Worm (Caenorhabditis elegans) whole organism, late embryonic: ENCODE measurements around the gene sru-48.
A peak's percentile ranks its signal among the peaks of the same experiment; 100 is the strongest.

Experiments
- C08G9.2 ChIP-seq: sonication (generic microtip); optimal IDR thresholded peaks from 2 replicates; lab custom pipeline; 2016; ENCODE audit warnings: mild to moderate bottlenecking, missing genetic modification characterization, moderate library complexity, missing compliant biosample characterization
- F13H6.1 ChIP-seq: sonication (generic microtip); optimal IDR thresholded peaks from 2 replicates; lab custom pipeline; 2016; ENCODE audit warnings: missing genetic modification characterization, missing compliant biosample characterization
- T23F11.4 ChIP-seq: fragments of 200-800 bp; sonication (Bioruptor generic); optimal IDR thresholded peaks from 2 replicates; lab custom pipeline; 2018; ENCODE audit warnings: mild to moderate bottlenecking, missing genetic modification characterization, missing compliant biosample characterization
- Y22D7AL.16 ChIP-seq: sonication (generic microtip); optimal IDR thresholded peaks from 2 replicates; lab custom pipeline; 2016; ENCODE audit warnings: missing genetic modification characterization, missing compliant biosample characterization
- ceh-18 ChIP-seq: sonication (generic microtip); optimal IDR thresholded peaks from 2 replicates; lab custom pipeline; 2016; ENCODE audit warnings: missing genetic modification characterization, missing compliant biosample characterization
- ceh-22 ChIP-seq: sonication (generic microtip); optimal IDR thresholded peaks from 2 replicates; lab custom pipeline; 2017; ENCODE audit warnings: missing biosample characterization, missing genetic modification characterization
- ceh-31 ChIP-seq: sonication (generic microtip); optimal IDR thresholded peaks from 2 replicates; lab custom pipeline; 2016; ENCODE audit warnings: missing genetic modification characterization, missing compliant biosample characterization
- ceh-45 ChIP-seq: fragments of 200-800 bp; sonication (Bioruptor generic); IDR thresholded peaks from 2 replicates; pipeline ENCODE4 v1.3.6; 2022; ENCODE audit warnings: missing genetic modification reagents, missing genetic modification characterization, missing compliant biosample characterization
- ceh-48 ChIP-seq: sonication (generic microtip); optimal IDR thresholded peaks from 2 replicates; lab custom pipeline; 2016; ENCODE audit warnings: missing genetic modification characterization, inconsistent platforms, missing compliant biosample characterization
- ceh-6 ChIP-seq: fragments of 200-800 bp; sonication (Bioruptor generic); optimal IDR thresholded peaks from 2 replicates; lab custom pipeline; 2018; ENCODE audit warnings: mild to moderate bottlenecking, missing genetic modification characterization, missing compliant biosample characterization
- che-1 ChIP-seq: sonication (generic microtip); optimal IDR thresholded peaks from 2 replicates; lab custom pipeline; 2016; ENCODE audit warnings: mild to moderate bottlenecking, missing genetic modification characterization, missing compliant biosample characterization
- elt-4 ChIP-seq: sonication (generic microtip); optimal IDR thresholded peaks from 2 replicates; lab custom pipeline; 2016; ENCODE audit warnings: missing genetic modification characterization, missing compliant biosample characterization
- gmeb-2 ChIP-seq: sonication (generic microtip); optimal IDR thresholded peaks from 2 replicates; lab custom pipeline; 2016; ENCODE audit warnings: missing genetic modification characterization, inconsistent platforms, missing compliant biosample characterization
- hlh-13 ChIP-seq: fragments of 200-800 bp; sonication (Bioruptor generic); optimal IDR thresholded peaks from 2 replicates; lab custom pipeline; 2018; ENCODE audit warnings: mild to moderate bottlenecking, missing genetic modification characterization, missing compliant biosample characterization
- hlh-15 ChIP-seq: sonication (generic microtip); optimal IDR thresholded peaks from 2 replicates; lab custom pipeline; 2016; ENCODE audit warnings: missing genetic modification characterization, missing compliant biosample characterization
- hlh-30 ChIP-seq: sonication (generic microtip); optimal IDR thresholded peaks from 2 replicates; lab custom pipeline; 2017; ENCODE audit warnings: antibody characterized with exemption, missing genetic modification characterization, missing compliant biosample characterization; ENCODE audit not compliant: insufficient read depth
- hlh-6 ChIP-seq: sonication (generic microtip); optimal IDR thresholded peaks from 2 replicates; lab custom pipeline; 2016; ENCODE audit warnings: missing genotype, missing genetic modification characterization, missing compliant biosample characterization
- lim-6 ChIP-seq: sonication (generic microtip); optimal IDR thresholded peaks from 2 replicates; lab custom pipeline; 2016; ENCODE audit warnings: missing genetic modification characterization, missing compliant biosample characterization
- madf-2 ChIP-seq: sonication (generic microtip); optimal IDR thresholded peaks from 2 replicates; lab custom pipeline; 2017; ENCODE audit warnings: missing genetic modification characterization, missing compliant biosample characterization
- mec-3 ChIP-seq: sonication (generic microtip); optimal IDR thresholded peaks from 2 replicates; lab custom pipeline; 2016; ENCODE audit warnings: borderline replicate concordance, missing genetic modification characterization, missing compliant biosample characterization
- nfya-1 ChIP-seq: sonication (generic microtip); optimal IDR thresholded peaks from 2 replicates; lab custom pipeline; 2017; ENCODE audit warnings: missing genetic modification characterization, mild to moderate bottlenecking, missing compliant biosample characterization, antibody characterized with exemption, moderate library complexity
- nhr-11 ChIP-seq: fragments of 150-350 bp; optimal IDR thresholded peaks from 2 replicates; lab custom pipeline; 2014; ENCODE audit warnings: missing biosample characterization, missing genetic modification characterization
- odd-2 ChIP-seq: sonication (generic microtip); optimal IDR thresholded peaks from 2 replicates; lab custom pipeline; 2017; ENCODE audit warnings: antibody characterized with exemption, mild to moderate bottlenecking, missing genetic modification characterization, missing compliant biosample characterization
- pag-3 ChIP-seq: sonication (generic microtip); optimal IDR thresholded peaks from 2 replicates; lab custom pipeline; 2016; ENCODE audit warnings: missing compliant biosample characterization, missing genetic modification characterization, borderline replicate concordance
- pat-9 ChIP-seq: fragments of 200-800 bp; sonication (Bioruptor generic); optimal IDR thresholded peaks from 2 replicates; lab custom pipeline; 2018; ENCODE audit warnings: mild to moderate bottlenecking, missing genetic modification characterization, moderate library complexity, missing compliant biosample characterization
- pqm-1 ChIP-seq: sonication (generic microtip); optimal IDR thresholded peaks from 2 replicates; lab custom pipeline; 2016; ENCODE audit warnings: missing genetic modification characterization, missing compliant biosample characterization
- ref-2 ChIP-seq: sonication (generic microtip); optimal IDR thresholded peaks from 2 replicates; lab custom pipeline; 2016; ENCODE audit warnings: missing genetic modification characterization, missing compliant biosample characterization
- rnt-1 ChIP-seq: sonication (generic microtip); optimal IDR thresholded peaks from 2 replicates; lab custom pipeline; 2016; ENCODE audit warnings: missing genetic modification characterization, missing compliant biosample characterization
- sdc-2 ChIP-seq: sonication (generic microtip); optimal IDR thresholded peaks from 2 replicates; lab custom pipeline; 2016; ENCODE audit warnings: missing genotype, missing genetic modification characterization, missing compliant biosample characterization
- sox-2 ChIP-seq: fragments of 200-800 bp; sonication (Bioruptor generic); IDR thresholded peaks from 2 replicates; pipeline ENCODE4 v1.3.6; 2022; ENCODE audit warnings: missing genetic modification reagents, missing genetic modification characterization, missing compliant biosample characterization
- sox-4 ChIP-seq: sonication (generic microtip); optimal IDR thresholded peaks from 2 replicates; lab custom pipeline; 2017; ENCODE audit warnings: mild to moderate bottlenecking, missing genetic modification characterization, inconsistent platforms, missing compliant biosample characterization
- syd-9 ChIP-seq: sonication (generic microtip); optimal IDR thresholded peaks from 2 replicates; lab custom pipeline; 2016; ENCODE audit warnings: mild to moderate bottlenecking, missing genetic modification characterization, moderate library complexity, missing compliant biosample characterization
- tbx-2 ChIP-seq: sonication (generic microtip); optimal IDR thresholded peaks from 2 replicates; lab custom pipeline; 2016; ENCODE audit warnings: missing genetic modification characterization, missing compliant biosample characterization
- tbx-7 ChIP-seq: sonication (generic microtip); optimal IDR thresholded peaks from 2 replicates; lab custom pipeline; 2016; ENCODE audit warnings: missing genotype, missing genetic modification characterization, missing compliant biosample characterization
- ttx-3 ChIP-seq: sonication (generic microtip); optimal IDR thresholded peaks from 2 replicates; lab custom pipeline; 2016; ENCODE audit warnings: missing genetic modification reagents, missing genetic modification characterization, missing compliant biosample characterization
- unc-42 ChIP-seq: sonication (generic microtip); optimal IDR thresholded peaks from 2 replicates; lab custom pipeline; 2016; ENCODE audit warnings: missing genotype, missing genetic modification characterization, missing compliant biosample characterization
- unc-55 ChIP-seq: sonication (generic microtip); optimal IDR thresholded peaks from 2 replicates; lab custom pipeline; 2017; ENCODE audit warnings: missing biosample characterization, missing genetic modification reagents, missing genetic modification characterization

The sru-48 gene

DNA sequence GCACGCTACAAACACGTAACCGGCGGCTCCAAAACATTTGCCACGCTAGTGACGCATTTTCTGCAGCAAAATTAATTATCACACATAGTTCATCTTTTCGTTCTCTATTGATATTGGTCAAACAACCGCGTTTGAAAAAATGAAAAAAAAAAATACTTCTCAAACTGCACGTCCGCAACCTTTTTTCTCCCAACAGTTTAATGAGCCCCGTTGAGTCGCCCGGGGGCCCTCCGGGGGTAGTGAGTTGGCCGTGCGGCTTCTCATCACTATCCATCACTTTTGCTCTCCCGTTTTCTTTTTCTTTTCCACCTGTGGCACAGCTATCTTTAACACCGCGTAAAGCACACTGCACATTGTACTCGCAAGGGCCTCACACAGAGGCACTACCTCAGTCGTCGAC is 29.5 kb downstream of the sru-48 start:
- TF ChIP-seq C08G9.2 = no peak
- peak; percentile 23 for TF ChIP-seq unc-55
- TF ChIP-seq ceh-18 (tag; lab: Kevin White, UChicago) = peak; percentile 58
- no peak for TF ChIP-seq unc-42 (tag; lab: Kevin White, UChicago)
- TF ChIP-seq lim-6 = no peak
- TF ChIP-seq hlh-6 = peak; percentile 25
- TF ChIP-seq pag-3 (tag; lab: Kevin White, UChicago) = no peak
- TF ChIP-seq nhr-11 (tag; lab: Kevin White, UChicago) = no peak
- TF ChIP-seq elt-4 (tag; lab: Kevin White, UChicago) = no peak
- TF ChIP-seq ceh-45 (GFP tag; lab: Robert Waterston, UW) = no peak
- no peak for TF ChIP-seq rnt-1 (tag; lab: Kevin White, UChicago)
- TF ChIP-seq ceh-31 = no peak
- no peak for TF ChIP-seq ceh-48
- TF ChIP-seq gmeb-2 (tag; lab: Kevin White, UChicago) = no peak
- TF ChIP-seq sox-4 = no peak
- TF ChIP-seq mec-3 (tag; lab: Kevin White, UChicago) = no peak
- no peak for TF ChIP-seq hlh-15 (tag; lab: Kevin White, UChicago)

DNA sequence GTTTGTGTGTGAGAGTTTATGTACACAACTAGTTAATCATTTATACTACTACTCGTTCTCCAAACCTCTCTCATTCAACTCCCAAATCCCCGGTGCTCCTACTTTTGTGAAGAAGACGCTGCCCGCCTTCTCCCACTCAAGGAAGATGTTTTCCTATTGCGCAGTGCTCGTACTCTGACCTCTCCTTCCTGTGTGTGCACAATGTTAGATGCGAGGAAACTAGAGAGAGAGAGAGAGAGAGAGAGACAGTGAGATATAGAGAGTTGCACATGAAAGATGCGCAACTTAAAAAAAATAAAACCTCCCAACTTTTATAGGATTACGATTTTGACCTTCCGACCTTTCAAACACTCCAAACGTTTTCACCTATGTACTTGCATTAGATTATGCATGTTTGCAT is 30.6 kb downstream of the sru-48 start:
- TF ChIP-seq ceh-6 (no peak), unc-42 (tag; lab: Kevin White, UChicago) (peak; percentile 82)

- no peak for TF ChIP-seq sox-2
- no peak for TF ChIP-seq Y22D7AL.16 (tag; lab: Kevin White, UChicago)
- no peak for TF ChIP-seq hlh-13 (GFP tag; lab: Kevin White, UChicago)
- no peak for TF ChIP-seq che-1 (tag; lab: Kevin White, UChicago)
- no peak for TF ChIP-seq gmeb-2 (tag; lab: Kevin White, UChicago)
- no peak for TF ChIP-seq syd-9
- TF ChIP-seq pqm-1 (tag; lab: Kevin White, UChicago) = no peak
- TF ChIP-seq mec-3 (tag; lab: Kevin White, UChicago) = no peak
These were observed 31.1 kb downstream of the sru-48 start for ce11 chrX:5210927-5211655.

DNA sequence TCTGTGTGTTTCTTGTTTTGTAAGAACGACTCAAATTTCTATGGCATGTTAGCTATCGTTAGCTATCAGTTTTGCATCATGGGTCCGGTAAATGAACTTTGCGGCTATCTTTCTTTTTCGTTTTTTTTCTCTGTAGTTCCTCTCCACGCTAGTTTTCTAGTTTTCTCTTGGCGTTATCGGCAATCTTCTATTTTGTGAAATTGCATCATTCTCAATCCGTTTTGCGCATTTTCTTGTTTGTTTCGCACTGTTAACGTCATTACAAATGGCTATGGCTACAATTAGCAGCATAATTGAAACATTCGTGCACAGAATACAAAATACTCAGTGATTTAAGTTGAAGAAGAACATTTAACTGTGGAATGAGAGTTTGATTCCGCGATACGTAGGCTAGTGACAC is 33.1 kb downstream of the sru-48 start:
- no peak for TF ChIP-seq syd-9
- TF ChIP-seq ceh-45 (GFP tag; lab: Robert Waterston, UW) = no peak
- no peak for TF ChIP-seq pat-9 (tag; lab: Kevin White, UChicago)
- TF ChIP-seq hlh-30 (tag; lab: Kevin White, UChicago) = no peak
- no peak for TF ChIP-seq ref-2 (tag; lab: Kevin White, UChicago)
- no peak for TF ChIP-seq madf-2 (tag; lab: Kevin White, UChicago)
- TF ChIP-seq ttx-3 (tag; lab: Kevin White, UChicago) = no peak
- no peak for TF ChIP-seq nfya-1
- TF ChIP-seq ceh-18 (tag; lab: Kevin White, UChicago) = no peak
- no peak for TF ChIP-seq Y22D7AL.16 (tag; lab: Kevin White, UChicago)
- no peak for TF ChIP-seq odd-2
- no peak for TF ChIP-seq ceh-48
- no peak for TF ChIP-seq F13H6.1 (tag; lab: Kevin White, UChicago)
- TF ChIP-seq sdc-2 = no peak
- no peak for TF ChIP-seq ceh-22 (tag; lab: Kevin White, UChicago)
- TF ChIP-seq tbx-2 = no peak
- no peak for TF ChIP-seq unc-55
- no peak for TF ChIP-seq T23F11.4 (GFP tag; lab: Kevin White, UChicago)
- no peak for TF ChIP-seq tbx-7 (tag; lab: Kevin White, UChicago)
- TF ChIP-seq sox-2 = no peak
